Worm (Caenorhabditis elegans) whole organism, L2 larva: ENCODE measurements around the gene sssh-1.

Experiments used
- C34F6.9 ChIP-seq: fragments of 150-350 bp; optimal IDR thresholded peaks from 2 replicates; lab custom pipeline; 2014; ENCODE audit warnings: missing biosample characterization, missing genetic modification characterization
- F13H6.1 ChIP-seq: sonication (generic microtip); optimal IDR thresholded peaks from 2 replicates; lab custom pipeline; 2016; ENCODE audit warnings: missing genetic modification characterization, missing compliant biosample characterization
- R02D3.7 ChIP-seq: fragments of 150-350 bp; optimal IDR thresholded peaks from 2 replicates; lab custom pipeline; 2014; ENCODE audit warnings: missing biosample characterization, missing genetic modification characterization
- Y55F3AM.14 ChIP-seq: fragments of 200-800 bp; sonication (Bioruptor generic); optimal IDR thresholded peaks from 2 replicates; lab custom pipeline; 2018; ENCODE audit warnings: mild to moderate bottlenecking, missing genetic modification characterization, missing compliant biosample characterization
- ZK546.5 ChIP-seq: sonication (generic microtip); optimal IDR thresholded peaks from 2 replicates; lab custom pipeline; 2017; ENCODE audit warnings: missing biosample characterization, missing genetic modification characterization
- alr-1 ChIP-seq: fragments of 150-350 bp; optimal IDR thresholded peaks from 2 replicates; lab custom pipeline; 2014; ENCODE audit warnings: missing biosample characterization, missing genetic modification characterization
- aly-2 ChIP-seq: fragments of 150-350 bp; optimal IDR thresholded peaks from 2 replicates; lab custom pipeline; 2014; ENCODE audit warnings: missing biosample characterization, missing genetic modification characterization
- ama-1 ChIP-seq: fragments of 150-350 bp; optimal IDR thresholded peaks from 2 replicates; lab custom pipeline; 2018; ENCODE audit warnings: inconsistent platforms
- ceh-16 ChIP-seq: fragments of 150-350 bp; optimal IDR thresholded peaks from 2 replicates; lab custom pipeline; 2014; ENCODE audit warnings: missing biosample characterization, missing genetic modification characterization
- ceh-82 ChIP-seq: fragments of 150-350 bp; optimal IDR thresholded peaks from 2 replicates; lab custom pipeline; 2014; ENCODE audit warnings: missing biosample characterization, missing genetic modification characterization
- crh-2 ChIP-seq: sonication (generic microtip); optimal IDR thresholded peaks from 2 replicates; lab custom pipeline; 2017; ENCODE audit warnings: missing biosample characterization, missing genetic modification characterization
- dmd-4 ChIP-seq: sonication (generic microtip); optimal IDR thresholded peaks from 2 replicates; lab custom pipeline; 2017; ENCODE audit warnings: missing biosample characterization, missing genetic modification characterization
- egl-27 ChIP-seq: sonication (generic microtip); optimal IDR thresholded peaks from 3 replicates; lab custom pipeline; 2017; ENCODE audit warnings: missing biosample characterization, missing genetic modification reagents, missing genetic modification characterization
- elt-1 ChIP-seq: fragments of 150-350 bp; optimal IDR thresholded peaks from 2 replicates; lab custom pipeline; 2014; ENCODE audit warnings: missing biosample characterization, missing genetic modification characterization
- elt-3 ChIP-seq: sonication (generic microtip); optimal IDR thresholded peaks from 2 replicates; lab custom pipeline; 2017; ENCODE audit warnings: missing biosample characterization, missing genetic modification characterization
- gmeb-1 ChIP-seq: fragments of 150-350 bp; optimal IDR thresholded peaks from 2 replicates; lab custom pipeline; 2014; ENCODE audit warnings: missing biosample characterization, missing genetic modification characterization
- lin-13 ChIP-seq: fragments of 150-350 bp; optimal IDR thresholded peaks from 2 replicates; lab custom pipeline; 2014; ENCODE audit warnings: missing biosample characterization, missing genetic modification reagents, missing genetic modification characterization
- lin-39 ChIP-seq: fragments of 150-350 bp; optimal IDR thresholded peaks from 2 replicates; lab custom pipeline; 2014; ENCODE audit warnings: missing biosample characterization, missing genetic modification reagents, missing genetic modification characterization
- mab-5 ChIP-seq: fragments of 150-350 bp; optimal IDR thresholded peaks from 2 replicates; lab custom pipeline; 2014; ENCODE audit warnings: missing biosample characterization, missing genetic modification characterization
- mbf-1 ChIP-seq: sonication (generic microtip); optimal IDR thresholded peaks from 2 replicates; lab custom pipeline; 2017; ENCODE audit warnings: missing biosample characterization, missing genetic modification characterization
- mdl-1 ChIP-seq, 2 experiments: fragments of 150-350 bp in 1 of 2; sonication (generic microtip) in 1 of 2; optimal IDR thresholded peaks; 2 replicates each; lab custom pipeline; 2017; ENCODE audit warnings: missing biosample characterization in 2 of 2, missing genetic modification characterization in 2 of 2
- nhr-10 ChIP-seq: sonication (generic microtip); optimal IDR thresholded peaks from 2 replicates; lab custom pipeline; 2017; ENCODE audit warnings: missing biosample characterization, missing genetic modification characterization
- nhr-12 ChIP-seq: fragments of 150-350 bp; optimal IDR thresholded peaks from 2 replicates; lab custom pipeline; 2014; ENCODE audit warnings: missing biosample characterization, missing genetic modification characterization
- nhr-129 ChIP-seq: fragments of 150-350 bp; optimal IDR thresholded peaks from 2 replicates; lab custom pipeline; 2014; ENCODE audit warnings: missing biosample characterization, missing genetic modification characterization
- nhr-21 ChIP-seq: fragments of 150-350 bp; optimal IDR thresholded peaks from 2 replicates; lab custom pipeline; 2014; ENCODE audit warnings: missing biosample characterization, missing genetic modification characterization
- nhr-23 ChIP-seq: fragments of 150-350 bp; optimal IDR thresholded peaks from 2 replicates; lab custom pipeline; 2014; ENCODE audit warnings: missing biosample characterization, missing genetic modification reagents, missing genetic modification characterization
- nhr-25 ChIP-seq: fragments of 150-350 bp; sonication (generic microtip); optimal IDR thresholded peaks from 3 replicates; lab custom pipeline; 2014; ENCODE audit warnings: missing biosample characterization, missing genetic modification characterization
- nhr-6 ChIP-seq: fragments of 150-350 bp; optimal IDR thresholded peaks from 2 replicates; lab custom pipeline; 2014; ENCODE audit warnings: missing biosample characterization, missing genetic modification characterization
- nhr-77 ChIP-seq: fragments of 150-350 bp; optimal IDR thresholded peaks from 2 replicates; lab custom pipeline; 2014; ENCODE audit warnings: missing biosample characterization, missing genetic modification characterization
- peb-1 ChIP-seq: fragments of 150-350 bp; optimal IDR thresholded peaks from 2 replicates; lab custom pipeline; 2014; ENCODE audit warnings: missing biosample characterization, missing genetic modification characterization
- sem-4 ChIP-seq: fragments of 150-350 bp; optimal IDR thresholded peaks from 2 replicates; lab custom pipeline; 2014; ENCODE audit warnings: missing biosample characterization, missing genetic modification reagents, missing genetic modification characterization
- skn-1 ChIP-seq: sonication (generic microtip); optimal IDR thresholded peaks from 2 replicates; lab custom pipeline; 2017; ENCODE audit warnings: missing biosample characterization, missing genetic modification characterization
- sma-3 ChIP-seq: sonication (generic microtip); optimal IDR thresholded peaks from 2 replicates; lab custom pipeline; 2016; ENCODE audit warnings: missing genetic modification reagents, missing genetic modification characterization, missing compliant biosample characterization
- sma-9 ChIP-seq, 2 experiments: fragments of 150-350 bp in 1 of 2; sonication (generic microtip) in 1 of 2; optimal IDR thresholded peaks; 2 replicates each; lab custom pipeline; 2014 to 2016; ENCODE audit warnings: missing genetic modification characterization in 2 of 2, mild to moderate bottlenecking in 1 of 2, missing biosample characterization in 1 of 2, missing compliant biosample characterization in 1 of 2, missing genetic modification reagents in 1 of 2, moderate library complexity in 1 of 2
- snpc-4 ChIP-seq: fragments of 150-350 bp; optimal IDR thresholded peaks from 2 replicates; lab custom pipeline; 2014; ENCODE audit warnings: missing biosample characterization, missing genetic modification characterization
- unc-39 ChIP-seq: fragments of 150-350 bp; optimal IDR thresholded peaks from 2 replicates; lab custom pipeline; 2014; ENCODE audit warnings: missing biosample characterization, missing genetic modification characterization
- unc-55 ChIP-seq: fragments of 150-350 bp; sonication (generic microtip); optimal IDR thresholded peaks from 3 replicates; lab custom pipeline; 2014; ENCODE audit warnings: missing biosample characterization, missing genetic modification reagents, missing genetic modification characterization
- unc-62 ChIP-seq: fragments of 150-350 bp; optimal IDR thresholded peaks from 2 replicates; lab custom pipeline; 2014; ENCODE audit warnings: missing biosample characterization, missing genetic modification reagents, missing genetic modification characterization
- zag-1 ChIP-seq: fragments of 150-350 bp; optimal IDR thresholded peaks from 2 replicates; lab custom pipeline; 2014; ENCODE audit warnings: missing biosample characterization, missing genetic modification characterization
- ztf-1 ChIP-seq: fragments of 200-800 bp; sonication (Bioruptor generic); conservative IDR thresholded peaks from 2 replicates; pipeline ENCODE4 v1.3.6; 2022; ENCODE audit warnings: missing genetic modification characterization, missing compliant biosample characterization
- ztf-11 ChIP-seq: sonication (generic microtip); optimal IDR thresholded peaks from 2 replicates; lab custom pipeline; 2017; ENCODE audit warnings: missing biosample characterization, missing genetic modification characterization
- ztf-4 ChIP-seq: fragments of 150-350 bp; optimal IDR thresholded peaks from 2 replicates; lab custom pipeline; 2014; ENCODE audit warnings: missing biosample characterization, missing genetic modification characterization

sssh-1 gene

DNA sequence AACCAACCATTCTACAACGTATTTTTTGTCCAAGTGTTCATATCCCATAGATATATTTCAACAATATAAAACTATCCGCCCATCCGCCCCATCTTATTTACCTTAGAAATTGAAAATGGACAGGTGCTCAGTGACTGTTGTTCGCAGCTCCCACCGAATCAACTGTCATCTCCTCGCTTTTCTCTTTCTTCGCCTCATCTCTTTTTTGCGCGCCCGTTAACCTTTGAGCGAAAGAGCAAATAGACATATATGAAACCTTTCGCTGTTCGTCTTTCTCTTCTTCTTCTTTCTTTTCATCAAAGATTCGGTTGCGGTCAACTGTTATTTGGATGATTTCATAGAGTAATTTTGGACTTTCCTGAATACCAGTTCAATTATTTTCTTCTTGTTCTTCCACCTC is at the start of gene sssh-1:
Gene sssh-1, plus strand, starts transcription at position 301 of the 400 bp plus-strand sequence.
- TF ChIP-seq lin-13 (GFP tag; lab: Kevin White, UChicago) = no peak
- TF ChIP-seq nhr-12 = no peak
- TF ChIP-seq nhr-129 (tag; lab: Kevin White, UChicago) = no peak
- no peak for TF ChIP-seq sma-9 (GFP tag; optimal IDR thresholded peaks at IDR 0.05; lab: Kevin White, UChicago)
- TF ChIP-seq sma-9 (tag; optimal IDR thresholded peaks at IDR 0.05; lab: Kevin White, UChicago) = no peak
- TF ChIP-seq elt-1 (tag; lab: Kevin White, UChicago) = no peak
- no peak for TF ChIP-seq nhr-77 (tag; lab: Kevin White, UChicago)
- no peak for TF ChIP-seq mab-5 (tag; lab: Kevin White, UChicago)
- TF ChIP-seq C34F6.9 (tag; lab: Kevin White, UChicago) = no peak
- TF ChIP-seq crh-2 = no peak
- TF ChIP-seq unc-55 (GFP tag; lab: Kevin White, UChicago) = no peak
- no peak for TF ChIP-seq sma-3 (GFP tag; lab: Kevin White, UChicago)
- no peak for TF ChIP-seq peb-1 (tag; lab: Kevin White, UChicago)
- TF ChIP-seq gmeb-1 (tag; lab: Kevin White, UChicago) = no peak
- no peak for TF ChIP-seq F13H6.1 (tag; lab: Kevin White, UChicago)
- no peak for TF ChIP-seq ZK546.5 (tag; lab: Kevin White, UChicago)
- TF ChIP-seq ztf-1 (GFP tag; lab: Robert Waterston, UW) = no peak
- TF ChIP-seq nhr-23 = no peak
- no peak for TF ChIP-seq ceh-16 (tag; lab: Kevin White, UChicago)

DNA sequence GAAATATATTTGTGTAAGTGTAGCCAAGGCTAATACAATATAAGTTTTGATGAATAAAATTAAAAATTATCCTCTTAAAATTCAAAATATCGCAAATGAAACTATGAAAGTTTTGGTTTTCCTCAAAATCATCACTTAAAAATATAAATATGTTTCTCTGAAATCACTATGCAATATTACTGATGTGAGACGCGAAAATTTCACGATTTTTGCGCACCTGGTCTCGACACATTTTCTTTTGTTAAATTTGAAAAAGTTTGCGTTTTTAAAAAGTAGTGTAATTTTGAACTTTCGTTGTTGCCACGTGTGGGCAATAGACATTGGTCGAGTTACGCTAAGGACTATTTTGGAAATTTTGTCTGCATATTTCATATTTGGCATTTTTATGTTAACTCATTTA is 47.0 kb upstream of the sssh-1 start:
- TF ChIP-seq ztf-1 (GFP tag; lab: Robert Waterston, UW) = no peak
- no peak for TF ChIP-seq Y55F3AM.14 (GFP tag; lab: Kevin White, UChicago)
- no peak for TF ChIP-seq snpc-4 (tag; lab: Kevin White, UChicago)
- no peak for TF ChIP-seq egl-27 (tag; lab: Kevin White, UChicago)
- no peak for TF ChIP-seq zag-1
- no peak for TF ChIP-seq ztf-11 (tag; lab: Kevin White, UChicago)
- no peak for TF ChIP-seq sem-4

DNA sequence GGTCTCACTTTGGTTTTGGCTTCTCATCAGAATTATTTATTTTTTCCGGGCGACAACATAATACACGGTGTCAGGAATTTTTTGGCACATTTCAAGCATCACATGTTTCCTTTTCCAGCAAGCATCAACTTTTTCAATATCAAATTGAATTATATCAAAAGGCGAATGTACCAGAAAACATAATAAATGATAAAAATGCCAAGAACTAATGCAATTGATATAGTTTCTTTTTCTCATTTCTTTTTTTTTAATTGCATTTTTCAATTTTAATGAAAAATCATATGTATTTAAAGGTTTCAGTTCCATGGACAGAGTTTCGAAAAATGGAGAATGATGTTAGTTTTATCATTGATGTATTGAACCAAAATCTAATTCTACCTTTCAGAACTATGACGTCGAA is 44.2 kb upstream of the sssh-1 start, which contains the start of gene dpf-2:
Gene dpf-2, plus strand, starts transcription at position 301 of the 400 bp plus-strand sequence.
- TF ChIP-seq peb-1 (tag; lab: Kevin White, UChicago) (no peak), skn-1 (tag; lab: Kevin White, UChicago) (no peak), F13H6.1 (tag; lab: Kevin White, UChicago) (no peak), crh-2 (no peak), nhr-23 (no peak), snpc-4 (tag; lab: Kevin White, UChicago) (no peak), sem-4 (no peak), nhr-6 (no peak), dmd-4 (tag; lab: Kevin White, UChicago) (no peak), sma-3 (GFP tag; lab: Kevin White, UChicago) (no peak), ztf-4 (tag; lab: Kevin White, UChicago) (no peak)
- TF ChIP-seq, all 48 proteins: peak for 0

DNA sequence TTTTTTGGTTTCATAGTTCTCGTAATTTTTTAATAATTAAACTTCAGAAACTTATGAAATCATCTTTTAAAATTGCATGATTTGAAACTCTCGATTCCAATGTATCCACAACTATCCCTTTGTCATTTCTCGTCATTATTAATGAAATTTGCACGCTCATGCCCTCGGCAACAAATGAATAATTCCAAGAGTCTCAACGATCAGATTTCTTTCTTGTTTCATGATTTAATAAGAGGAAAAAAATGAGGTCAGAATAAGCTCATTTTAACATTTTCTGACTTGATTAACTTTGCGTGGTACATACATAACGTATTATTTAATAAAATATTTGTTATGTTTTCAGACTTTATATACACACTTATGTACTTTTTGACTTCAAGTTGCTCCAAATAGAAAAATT is 37.4 kb upstream of the sssh-1 start:
- TF ChIP-seq sma-9 (GFP tag; optimal IDR thresholded peaks at IDR 0.05; lab: Kevin White, UChicago) (peak; percentile 2), sma-9 (tag; optimal IDR thresholded peaks at IDR 0.05; lab: Kevin White, UChicago) (no peak), ZK546.5 (tag; lab: Kevin White, UChicago) (no peak)

DNA sequence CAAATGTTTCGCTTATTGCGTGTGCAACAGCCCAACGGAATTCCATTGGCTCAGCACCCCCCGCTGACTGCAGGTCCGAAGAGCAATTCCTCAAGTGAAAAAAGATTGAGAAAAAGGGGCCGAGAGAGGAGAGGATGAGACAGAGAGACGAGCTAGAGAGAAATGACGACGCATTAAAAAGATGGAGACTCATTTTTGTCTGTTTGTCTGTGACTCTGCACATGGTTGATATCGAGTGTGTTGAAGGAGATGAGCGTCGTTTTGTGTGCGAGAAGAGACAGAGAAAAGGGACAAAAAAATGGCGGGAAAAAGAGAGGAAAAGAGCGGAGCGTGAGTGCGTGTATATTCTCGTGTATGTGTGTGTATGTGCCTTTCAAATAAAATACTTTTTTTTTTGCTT is 34.7 kb upstream of the sssh-1 start:
- TF ChIP-seq sem-4 = peak; percentile 87
- peak; percentile 5 for TF ChIP-seq ZK546.5 (tag; lab: Kevin White, UChicago)
- TF ChIP-seq peb-1 (tag; lab: Kevin White, UChicago) = no peak
- TF ChIP-seq aly-2 (tag; lab: Kevin White, UChicago) = no peak
- peak; percentile 39 for TF ChIP-seq ama-1 (lab: Kevin White, UChicago)
- TF ChIP-seq ztf-11 (tag; lab: Kevin White, UChicago) = no peak
- TF ChIP-seq sma-9 (GFP tag; optimal IDR thresholded peaks at IDR 0.05; lab: Kevin White, UChicago) = peak; percentile 93
- no peak for TF ChIP-seq sma-9 (tag; optimal IDR thresholded peaks at IDR 0.05; lab: Kevin White, UChicago)
- peak; percentile 93 for TF ChIP-seq crh-2
- TF ChIP-seq C34F6.9 (tag; lab: Kevin White, UChicago) = peak; percentile 98
- TF ChIP-seq Y55F3AM.14 (GFP tag; lab: Kevin White, UChicago) = peak; percentile 81
- peak; percentile 90 for TF ChIP-seq lin-13 (GFP tag; lab: Kevin White, UChicago)
- TF ChIP-seq zag-1 = peak; percentile 96
- TF ChIP-seq nhr-21 (tag; lab: Kevin White, UChicago) = peak; percentile 44
- TF ChIP-seq alr-1 (tag; lab: Kevin White, UChicago) = no peak
- no peak for TF ChIP-seq elt-3
- TF ChIP-seq egl-27 (tag; lab: Kevin White, UChicago) = peak; percentile 96
- TF ChIP-seq nhr-10 = no peak
- peak; percentile 51 for TF ChIP-seq ceh-82 (tag; lab: Kevin White, UChicago)
- no peak for TF ChIP-seq R02D3.7
- TF ChIP-seq lin-39 = peak; percentile 50
- TF ChIP-seq F13H6.1 (tag; lab: Kevin White, UChicago) = peak; percentile 94
- TF ChIP-seq nhr-25 (tag; lab: Kevin White, UChicago) = peak; percentile 37
- peak; percentile 98 for TF ChIP-seq nhr-129 (tag; lab: Kevin White, UChicago)
- TF ChIP-seq mab-5 (tag; lab: Kevin White, UChicago) = peak; percentile 89
- no peak for TF ChIP-seq ceh-16 (tag; lab: Kevin White, UChicago)
- TF ChIP-seq snpc-4 (tag; lab: Kevin White, UChicago) = peak; percentile 57
- TF ChIP-seq mbf-1 = no peak
- peak; percentile 3 for TF ChIP-seq unc-39
- TF ChIP-seq mdl-1 (tag; optimal IDR thresholded peaks at IDR 0.05; lab: Kevin White, UChicago) = peak; percentile 74 to 93
- TF ChIP-seq unc-62 (GFP tag; lab: Kevin White, UChicago) = peak; percentile 5
